Worm (Caenorhabditis elegans) whole organism, mixed stage, embryonic: Measurements from ENCODE around the gene nmur-1.

ENCODE experiments used
- M03D4.4 ChIP-seq: sonication (generic microtip); optimal IDR thresholded peaks from 2 replicates; lab custom pipeline; 2017; ENCODE audit warnings: mild to moderate bottlenecking, missing genetic modification characterization, missing compliant biosample characterization
- bed-3 ChIP-seq: fragments of 200-800 bp; sonication (Bioruptor generic); optimal IDR thresholded peaks from 3 replicates; lab custom pipeline; 2018; ENCODE audit warnings: mild to moderate bottlenecking, missing genetic modification characterization, moderate library complexity, missing compliant biosample characterization
- blmp-1 ChIP-seq: fragments of 150-350 bp; optimal IDR thresholded peaks from 2 replicates; lab custom pipeline; 2014; ENCODE audit warnings: missing biosample characterization, missing genetic modification characterization
- ceh-39 ChIP-seq: fragments of 150-350 bp; optimal IDR thresholded peaks from 2 replicates; lab custom pipeline; 2014; ENCODE audit warnings: missing biosample characterization, missing genetic modification characterization
- ceh-83 ChIP-seq: fragments of 200-800 bp; sonication (Bioruptor generic); optimal IDR thresholded peaks from 2 replicates; lab custom pipeline; 2018; ENCODE audit warnings: mild to moderate bottlenecking, missing genetic modification characterization, missing compliant biosample characterization
- cnd-1 ChIP-seq: fragments of 200-800 bp; sonication (Bioruptor generic); optimal IDR thresholded peaks from 2 replicates; lab custom pipeline; 2018; ENCODE audit warnings: mild to moderate bottlenecking, missing genetic modification characterization, missing compliant biosample characterization
- drap-1 ChIP-seq: fragments of 200-800 bp; sonication (Bioruptor generic); optimal IDR thresholded peaks from 3 replicates; lab custom pipeline; 2018; ENCODE audit warnings: mild to moderate bottlenecking, missing genetic modification characterization, missing compliant biosample characterization
- elt-3 ChIP-seq: fragments of 150-350 bp; optimal IDR thresholded peaks from 2 replicates; lab custom pipeline; 2014; ENCODE audit warnings: missing biosample characterization, missing genetic modification characterization
- flh-1 ChIP-seq: fragments of 200-800 bp; sonication (Bioruptor generic); optimal IDR thresholded peaks from 2 replicates; lab custom pipeline; 2018; ENCODE audit warnings: mild to moderate bottlenecking, missing genetic modification characterization, moderate library complexity, missing compliant biosample characterization
- ham-2 ChIP-seq: fragments of 200-800 bp; sonication (Bioruptor generic); optimal IDR thresholded peaks from 2 replicates; lab custom pipeline; 2018; ENCODE audit warnings: mild to moderate bottlenecking, missing genetic modification characterization, missing compliant biosample characterization
- hlh-1 ChIP-seq: fragments of 150-350 bp; optimal IDR thresholded peaks from 2 replicates; lab custom pipeline; 2014; ENCODE audit warnings: missing biosample characterization, missing genetic modification reagents, missing genetic modification characterization
- lin-13 ChIP-seq: fragments of 150-350 bp; optimal IDR thresholded peaks from 2 replicates; lab custom pipeline; 2014; ENCODE audit warnings: missing biosample characterization, missing genetic modification characterization
- lin-32 ChIP-seq: fragments of 200-800 bp; sonication (Bioruptor generic); optimal IDR thresholded peaks from 2 replicates; lab custom pipeline; 2018; ENCODE audit warnings: mild to moderate bottlenecking, missing genetic modification characterization, missing compliant biosample characterization
- lsy-2 ChIP-seq: fragments of 150-350 bp; optimal IDR thresholded peaks from 2 replicates; lab custom pipeline; 2014; ENCODE audit warnings: missing biosample characterization, missing genetic modification characterization
- mab-5 ChIP-seq: fragments of 150-350 bp; optimal IDR thresholded peaks from 2 replicates; lab custom pipeline; 2014; ENCODE audit warnings: missing biosample characterization, missing genetic modification characterization
- mep-1 ChIP-seq: fragments of 150-350 bp; optimal IDR thresholded peaks from 2 replicates; lab custom pipeline; 2017; ENCODE audit warnings: missing biosample characterization, missing genetic modification reagents, missing genetic modification characterization, inconsistent platforms
- mls-2 ChIP-seq: sonication (generic microtip); optimal IDR thresholded peaks from 2 replicates; lab custom pipeline; 2016; ENCODE audit warnings: mild to moderate bottlenecking, missing genetic modification characterization, moderate library complexity, missing compliant biosample characterization
- nhr-2 ChIP-seq: fragments of 150-350 bp; optimal IDR thresholded peaks from 2 replicates; lab custom pipeline; 2014; ENCODE audit warnings: missing biosample characterization, missing genetic modification characterization
- nhr-237 ChIP-seq: fragments of 150-350 bp; optimal IDR thresholded peaks from 2 replicates; lab custom pipeline; 2014; ENCODE audit warnings: missing biosample characterization, missing genetic modification characterization
- nhr-28 ChIP-seq: fragments of 150-350 bp; optimal IDR thresholded peaks from 2 replicates; lab custom pipeline; 2014; ENCODE audit warnings: missing biosample characterization, missing genetic modification characterization
- nhr-76 ChIP-seq: sonication (generic microtip); optimal IDR thresholded peaks from 2 replicates; lab custom pipeline; 2017; ENCODE audit warnings: missing biosample characterization, missing genetic modification characterization
- pha-4 ChIP-seq: fragments of 150-350 bp; optimal IDR thresholded peaks from 2 replicates; lab custom pipeline; 2018; ENCODE audit warnings: missing biosample characterization, missing genetic modification reagents, missing genetic modification characterization
- sem-2 ChIP-seq: fragments of 200-800 bp; sonication (Bioruptor generic); optimal IDR thresholded peaks from 2 replicates; lab custom pipeline; 2018; ENCODE audit warnings: mild to moderate bottlenecking, missing genetic modification characterization, missing compliant biosample characterization
- snpc-4 ChIP-seq: fragments of 150-350 bp; optimal IDR thresholded peaks from 2 replicates; lab custom pipeline; 2014; ENCODE audit warnings: missing biosample characterization, missing genetic modification characterization
- sptf-1 ChIP-seq: sonication (generic microtip); optimal IDR thresholded peaks from 2 replicates; lab custom pipeline; 2017; ENCODE audit warnings: mild to moderate bottlenecking, missing genetic modification characterization, moderate library complexity, missing compliant biosample characterization
- tbx-8 ChIP-seq: fragments of 200-800 bp; sonication (Bioruptor generic); optimal IDR thresholded peaks from 2 replicates; lab custom pipeline; 2018; ENCODE audit warnings: mild to moderate bottlenecking, missing genetic modification characterization, moderate library complexity, missing compliant biosample characterization
- unc-39 ChIP-seq: fragments of 150-350 bp; optimal IDR thresholded peaks from 2 replicates; lab custom pipeline; 2014; ENCODE audit warnings: missing biosample characterization, missing genetic modification characterization
- unc-62 ChIP-seq: fragments of 150-350 bp; optimal IDR thresholded peaks from 2 replicates; lab custom pipeline; 2014; ENCODE audit warnings: missing biosample characterization, missing genetic modification reagents, missing genetic modification characterization
- zip-8 ChIP-seq: fragments of 150-350 bp; optimal IDR thresholded peaks from 2 replicates; lab custom pipeline; 2014; ENCODE audit warnings: missing biosample characterization, missing genetic modification characterization

The nmur-1 gene

ce11 chrX:9021645-9022044, 40.9 kb downstream of the nmur-1 start, which contains the start of gene T25B6.5:
Gene T25B6.5 (minus strand): TSS chrX:9021745.
- TF ChIP-seq mls-2 (no peak), pha-4 (tag; lab: Kevin White, UChicago) (no peak), lsy-2 (tag; lab: Kevin White, UChicago) (no peak), zip-8 (tag; lab: Kevin White, UChicago) (no peak), nhr-237 (tag; lab: Kevin White, UChicago) (no peak), bed-3 (GFP tag; lab: Kevin White, UChicago) (no peak), M03D4.4 (tag; lab: Kevin White, UChicago) (no peak), nhr-2 (tag; lab: Kevin White, UChicago) (no peak), sptf-1 (tag; lab: Kevin White, UChicago) (no peak), hlh-1 (tag; lab: Kevin White, UChicago) (no peak), lin-13 (tag; lab: Kevin White, UChicago) (no peak)
- TF ChIP-seq, all 35 proteins: peak for 0

ce11 chrX:9022779-9023178, 42.0 kb downstream of the nmur-1 start, which contains the start of gene T25B6.6:
Gene T25B6.6 (minus strand): TSS chrX:9022879.
- no peak for TF ChIP-seq zip-8 (tag; lab: Kevin White, UChicago)
- no peak for TF ChIP-seq blmp-1 (tag; lab: Kevin White, UChicago)
- no peak for TF ChIP-seq bed-3 (GFP tag; lab: Kevin White, UChicago)
- TF ChIP-seq cnd-1 (tag; lab: Kevin White, UChicago) = no peak
- TF ChIP-seq nhr-237 (tag; lab: Kevin White, UChicago) = no peak
- no peak for TF ChIP-seq nhr-28 (tag; lab: Kevin White, UChicago)
- no peak for TF ChIP-seq hlh-1 (tag; lab: Kevin White, UChicago)
- no peak for TF ChIP-seq nhr-76 (tag; lab: Kevin White, UChicago)
- TF ChIP-seq ham-2 (GFP tag; lab: Kevin White, UChicago) = no peak
- TF ChIP-seq lin-13 (tag; lab: Kevin White, UChicago) = no peak
- TF ChIP-seq tbx-8 = no peak
- TF ChIP-seq sem-2 (GFP tag; lab: Kevin White, UChicago) = no peak
- TF ChIP-seq mab-5 = no peak
- TF ChIP-seq, all 35 proteins: peak for 0

ce11 chrX:9023816-9024215, 43.0 kb downstream of the nmur-1 start:
- TF ChIP-seq sem-2 (GFP tag; lab: Kevin White, UChicago) (no peak), mab-5 (no peak), mep-1 (tag; lab: Kevin White, UChicago) (no peak), lin-32 (GFP tag; lab: Kevin White, UChicago) (no peak), drap-1 (GFP tag; lab: Kevin White, UChicago) (no peak), nhr-237 (tag; lab: Kevin White, UChicago) (no peak), bed-3 (GFP tag; lab: Kevin White, UChicago) (no peak), unc-62 (GFP tag; lab: Kevin White, UChicago) (no peak)

DNA sequence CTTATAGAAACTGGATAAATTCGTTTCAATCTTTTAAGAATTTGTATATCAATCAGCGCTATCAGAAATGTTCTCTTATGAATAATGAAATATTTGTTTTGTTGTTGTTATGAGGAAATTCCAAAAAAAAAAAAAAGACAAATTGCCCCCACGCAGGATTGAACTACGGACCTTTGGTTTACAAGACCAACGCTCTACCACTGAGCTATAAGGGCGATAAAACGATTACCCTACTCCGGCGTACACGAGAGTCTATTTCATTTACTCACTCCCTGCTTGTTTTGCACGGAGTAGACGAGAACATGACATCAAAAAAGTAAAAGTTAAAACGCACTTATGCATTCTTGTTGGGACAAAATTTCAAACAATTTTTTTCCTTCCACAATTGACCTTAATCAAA, 43.5 kb downstream of the nmur-1 start:
- peak; percentile 8 for TF ChIP-seq ceh-83 (GFP tag; lab: Kevin White, UChicago)
- TF ChIP-seq snpc-4 = no peak

- TF ChIP-seq M03D4.4 (tag; lab: Kevin White, UChicago) = no peak
- no peak for TF ChIP-seq elt-3 (tag; lab: Kevin White, UChicago)
- no peak for TF ChIP-seq nhr-2 (tag; lab: Kevin White, UChicago)
- no peak for TF ChIP-seq drap-1 (GFP tag; lab: Kevin White, UChicago)
- no peak for TF ChIP-seq tbx-8
- no peak for TF ChIP-seq snpc-4
- no peak for TF ChIP-seq lin-13 (tag; lab: Kevin White, UChicago)
- no peak for TF ChIP-seq hlh-1 (tag; lab: Kevin White, UChicago)
- TF ChIP-seq blmp-1 (tag; lab: Kevin White, UChicago) = no peak
- no peak for TF ChIP-seq cnd-1 (tag; lab: Kevin White, UChicago)
- no peak for TF ChIP-seq pha-4 (tag; lab: Kevin White, UChicago)
- TF ChIP-seq zip-8 (tag; lab: Kevin White, UChicago) = no peak
- TF ChIP-seq ceh-39 (tag; lab: Kevin White, UChicago) = no peak
- TF ChIP-seq ham-2 (GFP tag; lab: Kevin White, UChicago) = no peak
- no peak for TF ChIP-seq ceh-83 (GFP tag; lab: Kevin White, UChicago)
- TF ChIP-seq sem-2 (GFP tag; lab: Kevin White, UChicago) = no peak
- TF ChIP-seq unc-39 (tag; lab: Kevin White, UChicago) = no peak
- no peak for TF ChIP-seq mls-2
- TF ChIP-seq flh-1 (GFP tag; lab: Kevin White, UChicago) = no peak
Observed at ce11 chrX:9025484-9025883, 44.7 kb downstream of the nmur-1 start.
